Fruit fly (Drosophila melanogaster) whole organism: ENCODE results near the gene CG44088.

Experiments used
- CG8478 ChIP-seq: fragments of >200 bp; optimal IDR thresholded peaks from 2 replicates; lab custom pipeline; 2018; ENCODE audit warnings: inconsistent platforms
- Dll ChIP-seq: fragments of >200 bp; optimal IDR thresholded peaks from 2 replicates; lab custom pipeline; 2017
- EcR ChIP-seq, 2 experiments: fragments of >200 bp; optimal IDR thresholded peaks; 2 replicates each; lab custom pipeline; 2017; ENCODE audit warnings: missing biosample characterization in 2 of 2, missing genetic modification characterization in 2 of 2, missing genetic modification reagents in 2 of 2
- pan ChIP-seq: fragments of >200 bp; optimal IDR thresholded peaks from 2 replicates; lab custom pipeline; 2017
- psq ChIP-seq: fragments of >200 bp; optimal IDR thresholded peaks from 2 replicates; lab custom pipeline; 2017
- usp ChIP-seq: fragments of >200 bp; optimal IDR thresholded peaks from 2 replicates; lab custom pipeline; 2017; ENCODE audit warnings: missing biosample characterization, missing genetic modification characterization, mixed read lengths

dm6 chr3R:4745544-4745943 is 29.3 kb downstream of the CG44088 start:
- no peak for TF ChIP-seq psq (lab: Kevin White, UChicago)
- TF ChIP-seq usp (GFP tag; lab: Kevin White, UChicago), result no peak
- TF ChIP-seq EcR (GFP tag; optimal IDR thresholded peaks at IDR 0.05; lab: Kevin White, UChicago), result no peak
- TF ChIP-seq pan, result no peak
- TF ChIP-seq CG8478 (lab: Kevin White, UChicago), result no peak
- no peak for TF ChIP-seq Dll
